Fruit fly (Drosophila melanogaster) whole organism, embryonic: Measurements from ENCODE around the gene dock.
A peak's percentile ranks its signal among the peaks of the same experiment; 100 is the strongest.

ENCODE experiments used
- Blimp-1 ChIP-seq: fragments of 200-800 bp; sonication (Bioruptor generic); optimal IDR thresholded peaks from 3 replicates; lab custom pipeline; 2018; ENCODE audit warnings: missing biosample characterization, missing genetic modification characterization, mild to moderate bottlenecking, moderate library complexity, missing genetic modification reagents
- CG10462 ChIP-seq: fragments of 200-800 bp; sonication (Bioruptor generic); optimal IDR thresholded peaks from 2 replicates; lab custom pipeline; 2016; ENCODE audit warnings: missing biosample characterization, missing genetic modification characterization
- CG12236 ChIP-seq: fragments of 200-800 bp; sonication (Bioruptor generic); optimal IDR thresholded peaks from 2 replicates; lab custom pipeline; 2016; ENCODE audit warnings: missing biosample characterization, missing genetic modification characterization
- CG14965 ChIP-seq: fragments of 200-800 bp; sonication (Bioruptor generic); optimal IDR thresholded peaks from 2 replicates; lab custom pipeline; 2016; ENCODE audit warnings: missing biosample characterization, missing genetic modification characterization, borderline replicate concordance
- CG16815 ChIP-seq: fragments of 200-800 bp; sonication (Bioruptor generic); optimal IDR thresholded peaks from 3 replicates; lab custom pipeline; 2017; ENCODE audit warnings: missing biosample characterization, mild to moderate bottlenecking, missing genetic modification characterization
- CG17612 ChIP-seq: fragments of 200-800 bp; sonication (Bioruptor generic); IDR thresholded peaks from 2 replicates; pipeline ENCODE4 v1.3.6; 2022; ENCODE audit warnings: missing biosample characterization, missing genetic modification characterization
- CG18764 ChIP-seq: fragments of 200-800 bp; sonication (Bioruptor generic); optimal IDR thresholded peaks from 3 replicates; lab custom pipeline; 2016; ENCODE audit warnings: missing biosample characterization, missing genetic modification characterization
- CG30403 ChIP-seq: fragments of 200-800 bp; sonication (Bioruptor generic); optimal IDR thresholded peaks from 3 replicates; lab custom pipeline; 2016; ENCODE audit warnings: missing biosample characterization, missing genetic modification characterization
- CG3407 ChIP-seq: fragments of 200-800 bp; sonication (Bioruptor generic); optimal IDR thresholded peaks from 2 replicates; lab custom pipeline; 2018; ENCODE audit warnings: missing biosample characterization, mild to moderate bottlenecking, missing genetic modification characterization
- CG3847 ChIP-seq: fragments of 200-800 bp; sonication (Bioruptor generic); IDR thresholded peaks from 2 replicates; pipeline ENCODE4 v1.3.6; 2022; ENCODE audit warnings: missing biosample characterization, missing genetic modification characterization
- CG3995 ChIP-seq: fragments of 200-800 bp; sonication (Bioruptor generic); optimal IDR thresholded peaks from 3 replicates; lab custom pipeline; 2016; ENCODE audit warnings: missing biosample characterization, missing genetic modification characterization
- CG4360 ChIP-seq: fragments of 200-800 bp; sonication (Bioruptor generic); IDR thresholded peaks from 2 replicates; pipeline ENCODE4 v1.3.6; 2022; ENCODE audit warnings: missing biosample characterization, missing genetic modification characterization
- CG6654 ChIP-seq: fragments of 200-800 bp; sonication (Bioruptor generic); optimal IDR thresholded peaks from 2 replicates; lab custom pipeline; 2017; ENCODE audit warnings: missing biosample characterization, mild to moderate bottlenecking, missing genetic modification characterization
- CG7786 ChIP-seq: fragments of 200-800 bp; sonication (Bioruptor generic); optimal IDR thresholded peaks from 2 replicates; lab custom pipeline; 2016; ENCODE audit warnings: missing biosample characterization, missing genetic modification characterization
- CG8478 ChIP-seq: fragments of >200 bp; optimal IDR thresholded peaks from 2 replicates; lab custom pipeline; 2018
- CG8765 ChIP-seq: fragments of 200-800 bp; sonication (Bioruptor generic); IDR thresholded peaks from 2 replicates; pipeline ENCODE4 v1.3.6; 2022; ENCODE audit warnings: missing biosample characterization, missing genetic modification characterization
- Doc3 ChIP-seq: fragments of 200-800 bp; sonication (Bioruptor generic); IDR thresholded peaks from 3 replicates; pipeline ENCODE4 v1.3.6; 2022; ENCODE audit warnings: missing biosample characterization, missing genetic modification characterization; ENCODE audit not compliant: partially characterized antibody
- Fer3 ChIP-seq: fragments of 200-800 bp; sonication (Bioruptor generic); optimal IDR thresholded peaks from 2 replicates; lab custom pipeline; 2018; ENCODE audit warnings: missing biosample characterization, mild to moderate bottlenecking, missing genetic modification characterization, moderate library complexity
- H2.0 ChIP-seq: fragments of 200-800 bp; sonication (Bioruptor generic); IDR thresholded peaks from 2 replicates; pipeline ENCODE4 v1.3.6; 2022; ENCODE audit warnings: missing biosample characterization, missing genetic modification characterization
- HHEX ChIP-seq: fragments of 200-800 bp; sonication (Bioruptor generic); optimal IDR thresholded peaks from 3 replicates; lab custom pipeline; 2017; ENCODE audit warnings: missing biosample characterization, mild to moderate bottlenecking, missing genetic modification characterization, missing genetic modification reagents
- HLH4C ChIP-seq: fragments of 200-800 bp; sonication (Bioruptor generic); IDR thresholded peaks from 3 replicates; pipeline ENCODE4 v1.3.6; 2022; ENCODE audit warnings: missing biosample characterization, missing genetic modification characterization; ENCODE audit not compliant: partially characterized antibody
- HLHmδ ChIP-seq: fragments of 200-800 bp; sonication (Bioruptor generic); optimal IDR thresholded peaks from 2 replicates; lab custom pipeline; 2018; ENCODE audit warnings: missing biosample characterization, mild to moderate bottlenecking, missing genetic modification characterization, moderate library complexity
- Hr78 ChIP-seq, 2 experiments: fragments of 200-800 bp in 1 of 2; fragments of >200 bp in 1 of 2; sonication (Bioruptor generic) in 1 of 2; optimal IDR thresholded peaks; 2 replicates each; lab custom pipeline; 2017 to 2019; ENCODE audit warnings: missing biosample characterization in 2 of 2, missing genetic modification characterization in 2 of 2, mild to moderate bottlenecking in 1 of 2, moderate library complexity in 1 of 2
- Kr ChIP-seq: fragments of 200-800 bp; sonication (Bioruptor generic); optimal IDR thresholded peaks from 2 replicates; lab custom pipeline; 2017; ENCODE audit warnings: missing biosample characterization, mild to moderate bottlenecking, missing genetic modification characterization
- Max ChIP-seq: fragments of 200-800 bp; sonication (Bioruptor generic); optimal IDR thresholded peaks from 2 replicates; lab custom pipeline; 2016; ENCODE audit warnings: missing biosample characterization, mild to moderate bottlenecking, missing genetic modification characterization
- Mes4 ChIP-seq: fragments of 200-800 bp; sonication (Bioruptor generic); optimal IDR thresholded peaks from 2 replicates; lab custom pipeline; 2016; ENCODE audit warnings: missing biosample characterization, missing genetic modification characterization
- Oaz ChIP-seq: fragments of 200-800 bp; sonication (Bioruptor generic); IDR thresholded peaks from 2 replicates; pipeline ENCODE4 v1.3.6; 2022; ENCODE audit warnings: missing biosample characterization, missing genetic modification characterization
- Oli ChIP-seq: fragments of 200-800 bp; sonication (Bioruptor generic); optimal IDR thresholded peaks from 2 replicates; lab custom pipeline; 2018; ENCODE audit warnings: missing biosample characterization, mild to moderate bottlenecking, missing genetic modification characterization, moderate library complexity
- Rx ChIP-seq: fragments of 200-800 bp; sonication (Bioruptor generic); IDR thresholded peaks from 2 replicates; pipeline ENCODE4 v1.3.6; 2022; ENCODE audit warnings: missing biosample characterization, missing genetic modification characterization
- Sry-δ ChIP-seq: fragments of 200-800 bp; sonication (Bioruptor generic); optimal IDR thresholded peaks from 2 replicates; lab custom pipeline; 2016; ENCODE audit warnings: missing biosample characterization, missing genetic modification characterization
- YL-1 ChIP-seq: fragments of 200-800 bp; sonication (Bioruptor generic); optimal IDR thresholded peaks from 3 replicates; lab custom pipeline; 2017; ENCODE audit warnings: missing biosample characterization, mild to moderate bottlenecking, missing genetic modification characterization
- ac ChIP-seq: fragments of 200-800 bp; sonication (Bioruptor generic); optimal IDR thresholded peaks from 3 replicates; lab custom pipeline; 2017; ENCODE audit warnings: missing biosample characterization, mild to moderate bottlenecking, missing genetic modification characterization
- al ChIP-seq: fragments of 200-800 bp; sonication (Bioruptor generic); IDR thresholded peaks from 2 replicates; pipeline ENCODE4 v1.3.6; 2022; ENCODE audit warnings: missing biosample characterization, missing genetic modification characterization
- aop ChIP-seq: fragments of 200-800 bp; sonication (Bioruptor generic); IDR thresholded peaks from 2 replicates; pipeline ENCODE4 v1.3.6; 2022; ENCODE audit warnings: missing biosample characterization, missing genetic modification characterization
- bigmax ChIP-seq: fragments of 200-800 bp; sonication (Bioruptor generic); optimal IDR thresholded peaks from 2 replicates; lab custom pipeline; 2018; ENCODE audit warnings: missing biosample characterization, mild to moderate bottlenecking, missing genetic modification characterization
- cato ChIP-seq: fragments of 200-800 bp; sonication (Bioruptor generic); optimal IDR thresholded peaks from 2 replicates; lab custom pipeline; 2016; ENCODE audit warnings: missing biosample characterization, missing genetic modification characterization, borderline replicate concordance
- corto ChIP-seq: fragments of 200-800 bp; sonication (Bioruptor generic); optimal IDR thresholded peaks from 2 replicates; lab custom pipeline; 2016; ENCODE audit warnings: missing biosample characterization, mild to moderate bottlenecking, missing genetic modification characterization, moderate library complexity
- crc ChIP-seq: fragments of 200-800 bp; sonication (Bioruptor generic); optimal IDR thresholded peaks from 2 replicates; lab custom pipeline; 2016; ENCODE audit warnings: missing biosample characterization, missing genetic modification characterization
- crp ChIP-seq, 2 experiments: fragments of 200-800 bp; sonication (Bioruptor generic); optimal IDR thresholded peaks; 2 replicates in 1 of 2; 3 replicates in 1 of 2; lab custom pipeline; 2017; ENCODE audit warnings: missing biosample characterization in 2 of 2, missing genetic modification characterization in 2 of 2, mild to moderate bottlenecking in 1 of 2, moderate library complexity in 1 of 2
- danr ChIP-seq: fragments of 200-800 bp; sonication (Bioruptor generic); IDR thresholded peaks from 2 replicates; pipeline ENCODE4 v1.3.6; 2022; ENCODE audit warnings: missing biosample characterization, missing genetic modification characterization
- ftz-f1 ChIP-seq: fragments of 200-800 bp; sonication (Bioruptor generic); optimal IDR thresholded peaks from 2 replicates; lab custom pipeline; 2016; ENCODE audit warnings: missing biosample characterization, missing genetic modification characterization
- lmd ChIP-seq: fragments of 200-800 bp; sonication (Bioruptor generic); IDR thresholded peaks from 2 replicates; pipeline ENCODE4 v1.3.6; 2022; ENCODE audit warnings: missing biosample characterization, missing genetic modification characterization
- oc ChIP-seq: fragments of 200-800 bp; sonication (Bioruptor generic); optimal IDR thresholded peaks from 2 replicates; lab custom pipeline; 2018; ENCODE audit warnings: missing biosample characterization, mild to moderate bottlenecking, missing genetic modification characterization, moderate library complexity
- org-1 ChIP-seq: fragments of 200-800 bp; sonication (Bioruptor generic); optimal IDR thresholded peaks from 2 replicates; lab custom pipeline; 2017; ENCODE audit warnings: missing biosample characterization, missing genetic modification characterization
- phol ChIP-seq: fragments of 200-800 bp; sonication (Bioruptor generic); optimal IDR thresholded peaks from 3 replicates; lab custom pipeline; 2018; ENCODE audit warnings: missing biosample characterization, mild to moderate bottlenecking, missing genetic modification characterization, moderate library complexity
- scrt ChIP-seq: fragments of 200-800 bp; sonication (Bioruptor generic); optimal IDR thresholded peaks from 2 replicates; lab custom pipeline; 2018; ENCODE audit warnings: missing biosample characterization, mild to moderate bottlenecking, missing genetic modification characterization, moderate library complexity
- sens-2 ChIP-seq: fragments of 200-800 bp; sonication (Bioruptor generic); IDR thresholded peaks from 2 replicates; pipeline ENCODE4 v1.3.6; 2022; ENCODE audit warnings: missing biosample characterization, missing genetic modification characterization
- seq ChIP-seq: fragments of 200-800 bp; sonication (Bioruptor generic); IDR thresholded peaks from 2 replicates; pipeline ENCODE4 v1.3.6; 2022; ENCODE audit warnings: missing biosample characterization, missing genetic modification characterization
- sna ChIP-seq: fragments of 200-800 bp; sonication (Bioruptor generic); IDR thresholded peaks from 2 replicates; pipeline ENCODE4 v1.3.6; 2022; ENCODE audit warnings: missing biosample characterization, missing genetic modification characterization; ENCODE audit not compliant: partially characterized antibody
- zen ChIP-seq: fragments of 200-800 bp; sonication (Bioruptor generic); optimal IDR thresholded peaks from 3 replicates; lab custom pipeline; 2018; ENCODE audit warnings: missing biosample characterization, mild to moderate bottlenecking, missing genetic modification characterization, moderate library complexity

The dock gene

DNA sequence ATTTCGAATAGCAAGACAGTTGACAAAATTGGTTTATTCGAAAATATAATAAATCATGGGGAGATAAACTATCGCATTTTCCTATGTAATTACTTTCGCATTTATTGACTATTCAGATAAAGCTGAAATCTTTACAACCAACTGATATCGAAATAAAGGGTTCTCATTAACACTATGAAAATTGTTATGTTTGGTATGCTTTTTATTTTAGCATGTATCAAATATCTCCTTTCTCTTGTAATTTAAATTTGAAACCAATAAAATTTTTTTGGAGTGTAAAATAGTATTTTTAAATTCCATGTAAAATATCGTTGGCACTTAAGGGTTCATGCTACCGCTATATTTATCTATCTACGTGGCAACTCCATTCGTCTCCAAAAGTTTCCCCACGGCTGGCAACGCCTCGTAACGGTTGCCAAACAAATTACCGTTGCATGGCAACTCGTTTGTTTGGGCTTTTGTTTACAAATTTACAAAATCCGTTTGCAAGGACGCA, 29.3 kb downstream of the dock start, which contains the start of gene CG13949 (continued):
- no peak for TF ChIP-seq Doc3 (GFP tag; lab: Robert Waterston, UW)
- TF ChIP-seq bigmax (GFP tag; lab: Kevin White, UChicago) = no peak
- no peak for TF ChIP-seq org-1 (GFP tag; lab: Kevin White, UChicago)
- peak; percentile 67 for TF ChIP-seq al (GFP tag; lab: Robert Waterston, UW)
- TF ChIP-seq lmd (GFP tag; lab: Robert Waterston, UW) = peak; percentile 72
- TF ChIP-seq zen (tag; lab: Kevin White, UChicago) = peak; percentile 24
- no peak for TF ChIP-seq CG12236 (GFP tag; lab: Kevin White, UChicago)
- TF ChIP-seq sens-2 (GFP tag; lab: Robert Waterston, UW) = no peak
- TF ChIP-seq corto (GFP tag; lab: Kevin White, UChicago) = no peak
- TF ChIP-seq Fer3 (tag; lab: Kevin White, UChicago) = peak; percentile 72
- peak; percentile 48 for TF ChIP-seq Sry-δ (GFP tag; lab: Kevin White, UChicago)
- no peak for TF ChIP-seq Kr (GFP tag; lab: Kevin White, UChicago)
- TF ChIP-seq CG16815 (GFP tag; lab: Kevin White, UChicago) = no peak
- TF ChIP-seq CG8765 (GFP tag; lab: Robert Waterston, UW) = peak; percentile 49; the same call in 1 of the 2 replicates
- TF ChIP-seq CG3995 = peak; percentile 70
- TF ChIP-seq HHEX (GFP tag; lab: Kevin White, UChicago) = peak; percentile 10
- no peak for TF ChIP-seq CG7786 (GFP tag; lab: Kevin White, UChicago)
- TF ChIP-seq danr = no peak
- TF ChIP-seq Hr78 (GFP tag; optimal IDR thresholded peaks at IDR 0.05; lab: Kevin White, UChicago) = peak in 1 of 2 experiments; percentile 37
- TF ChIP-seq CG6654 (GFP tag; lab: Kevin White, UChicago) = no peak
- 0 out of 3 replicates have a peak, but pooled peaks have one; percentile 43 for TF ChIP-seq HLH4C (GFP tag; lab: Robert Waterston, UW)
- no peak for TF ChIP-seq HLHmδ (GFP tag; lab: Kevin White, UChicago)
- TF ChIP-seq CG17612 (GFP tag; lab: Robert Waterston, UW) = no peak
- peak; percentile 17 for TF ChIP-seq CG8478 (lab: Kevin White, UChicago)
- TF ChIP-seq Oli (tag; lab: Kevin White, UChicago) = peak; percentile 15
- 0 out of 2 replicates have a peak, but pooled peaks have one; percentile 18 for TF ChIP-seq CG4360 (GFP tag; lab: Robert Waterston, UW)
- TF ChIP-seq YL-1 (GFP tag; lab: Kevin White, UChicago) = no peak
- TF ChIP-seq scrt (GFP tag; lab: Kevin White, UChicago) = peak; percentile 32
- no peak for TF ChIP-seq crc (GFP tag; lab: Kevin White, UChicago)
- no peak for TF ChIP-seq cato
- TF ChIP-seq ftz-f1 = no peak
- no peak for TF ChIP-seq Max
- peak; percentile 56 for TF ChIP-seq Blimp-1 (GFP tag; lab: Kevin White, UChicago)
- peak; percentile 60 for TF ChIP-seq oc (tag; lab: Kevin White, UChicago)
- TF ChIP-seq phol (tag; lab: Kevin White, UChicago) = peak; percentile 66
- TF ChIP-seq CG14965 (GFP tag; lab: Kevin White, UChicago) = no peak
- no peak for TF ChIP-seq aop (GFP tag; lab: Robert Waterston, UW)
- no peak for TF ChIP-seq Oaz (GFP tag; lab: Robert Waterston, UW)
- TF ChIP-seq Rx = peak; percentile 57; the same call in 1 of the 2 replicates
- TF ChIP-seq H2.0 = peak; percentile 80
- TF ChIP-seq sna = no peak
- peak; percentile 47; the same call in 1 of the 2 replicates for TF ChIP-seq seq
- TF ChIP-seq CG30403 = peak; percentile 70
- TF ChIP-seq CG3847 (GFP tag; lab: Robert Waterston, UW) = peak; percentile 92
- peak; percentile 87 for TF ChIP-seq CG10462 (GFP tag; lab: Kevin White, UChicago)
- no peak for TF ChIP-seq crp (GFP tag; optimal IDR thresholded peaks at IDR 0.05; lab: Kevin White, UChicago)
- peak; percentile 10 for TF ChIP-seq CG18764 (GFP tag; lab: Kevin White, UChicago)
- TF ChIP-seq ac (GFP tag; lab: Kevin White, UChicago) = no peak
- peak; percentile 21 for TF ChIP-seq Mes4
- TF ChIP-seq CG3407 (GFP tag; lab: Kevin White, UChicago) = peak; percentile 43
